Worm (Caenorhabditis elegans) whole organism, L4/young adult: Measurements from ENCODE around the gene C33E10.8.

Experiments
- W03F9.2 ChIP-seq: fragments of 150-350 bp; optimal IDR thresholded peaks from 2 replicates; lab custom pipeline; 2014; ENCODE audit warnings: missing biosample characterization, missing genetic modification characterization
- dao-5 ChIP-seq: sonication (generic microtip); optimal IDR thresholded peaks from 2 replicates; lab custom pipeline; 2016; ENCODE audit warnings: missing genotype, missing genetic modification characterization, moderate library complexity, missing compliant biosample characterization
- him-1 ChIP-seq: sonication (generic microtip); optimal IDR thresholded peaks from 2 replicates; lab custom pipeline; 2016; ENCODE audit warnings: missing genotype, missing genetic modification reagents, missing genetic modification characterization, missing compliant biosample characterization

ce11 chrX:17324954-17325353 lies 30.3 kb upstream of the C33E10.8 start:
- no peak for TF ChIP-seq him-1 (tag; lab: Kevin White, UChicago)
- TF ChIP-seq W03F9.2 (tag; lab: Kevin White, UChicago), result no peak
- no peak for TF ChIP-seq dao-5 (tag; lab: Kevin White, UChicago)
